Worm (Caenorhabditis elegans) whole organism, early embryonic: ENCODE results near the gene taf-6.2.

Experiments
- B0310.2 ChIP-seq: sonication (generic microtip); optimal IDR thresholded peaks from 2 replicates; lab custom pipeline; 2016; ENCODE audit warnings: mild to moderate bottlenecking, missing genetic modification characterization, missing compliant biosample characterization
- ama-1 ChIP-seq: fragments of 150-350 bp; optimal IDR thresholded peaks from 2 replicates; lab custom pipeline; 2014
- ets-7 ChIP-seq: sonication (generic microtip); optimal IDR thresholded peaks from 2 replicates; lab custom pipeline; 2016; ENCODE audit warnings: missing genotype, missing genetic modification characterization, missing compliant biosample characterization
- pes-1 ChIP-seq: fragments of 200-800 bp; sonication (Bioruptor generic); IDR thresholded peaks from 2 replicates; pipeline ENCODE4 v1.3.6; 2022; ENCODE audit warnings: missing genetic modification reagents, missing genetic modification characterization, missing compliant biosample characterization
- scrt-1 ChIP-seq: fragments of 200-800 bp; sonication (Bioruptor generic); IDR thresholded peaks from 2 replicates; pipeline ENCODE4 v1.3.6; 2022; ENCODE audit warnings: missing genetic modification characterization, missing compliant biosample characterization
- tbx-37 ChIP-seq: fragments of 200-800 bp; sonication (Bioruptor generic); conservative IDR thresholded peaks from 2 replicates; pipeline ENCODE4 v1.3.6; 2022; ENCODE audit warnings: missing genetic modification reagents, missing genetic modification characterization, missing compliant biosample characterization

- TF ChIP-seq B0310.2 (tag; lab: Kevin White, UChicago) (no peak), tbx-37 (GFP tag; lab: Robert Waterston, UW) (no peak), ets-7 (tag; lab: Kevin White, UChicago) (no peak), pes-1 (GFP tag; lab: Robert Waterston, UW) (no peak), scrt-1 (no peak), ama-1 (lab: Kevin White, UChicago) (no peak)
These were observed 49.2 kb upstream of the taf-6.2 start, which contains the start of gene siah-1 for ce11 chrIV:3743748-3744147.
